Fruit fly (Drosophila melanogaster) whole organism, embryonic: ENCODE data around the gene Snapin.

Source experiments
- Adf1 ChIP-seq: fragments of 200-800 bp; sonication (Bioruptor generic); IDR thresholded peaks from 2 replicates; pipeline ENCODE4 v1.3.6; 2022; ENCODE audit warnings: missing biosample characterization, missing genetic modification characterization
- Atf3 ChIP-seq: fragments of 200-800 bp; sonication (Bioruptor generic); optimal IDR thresholded peaks from 3 replicates; lab custom pipeline; 2016; ENCODE audit warnings: missing biosample characterization, missing genetic modification characterization
- CG10462 ChIP-seq: fragments of 200-800 bp; sonication (Bioruptor generic); optimal IDR thresholded peaks from 2 replicates; lab custom pipeline; 2016; ENCODE audit warnings: missing biosample characterization, missing genetic modification characterization
- CG11456 ChIP-seq: fragments of 200-800 bp; sonication (Bioruptor generic); IDR thresholded peaks from 3 replicates; pipeline ENCODE4 v1.3.6; 2022; ENCODE audit warnings: missing biosample characterization, missing genetic modification characterization
- CG12219 ChIP-seq: fragments of 200-800 bp; sonication (Bioruptor generic); optimal IDR thresholded peaks from 3 replicates; lab custom pipeline; 2018; ENCODE audit warnings: missing biosample characterization, mild to moderate bottlenecking, missing genetic modification characterization
- CG13894 ChIP-seq: fragments of 200-800 bp; sonication (Bioruptor generic); optimal IDR thresholded peaks from 3 replicates; lab custom pipeline; 2018; ENCODE audit warnings: missing biosample characterization, mild to moderate bottlenecking, missing genetic modification characterization, moderate library complexity
- CG17186 ChIP-seq: fragments of 200-800 bp; sonication (Bioruptor generic); optimal IDR thresholded peaks from 3 replicates; lab custom pipeline; 2017; ENCODE audit warnings: missing biosample characterization, missing genetic modification reagents, missing genetic modification characterization
- CG30020 ChIP-seq: fragments of 200-800 bp; optimal IDR thresholded peaks from 2 replicates; lab custom pipeline; 2019; ENCODE audit warnings: missing biosample characterization, mild to moderate bottlenecking, missing genetic modification characterization, moderate library complexity
- CG30403 ChIP-seq: fragments of 200-800 bp; sonication (Bioruptor generic); optimal IDR thresholded peaks from 3 replicates; lab custom pipeline; 2016; ENCODE audit warnings: missing biosample characterization, missing genetic modification characterization
- CG31388 ChIP-seq: fragments of 200-800 bp; sonication (Bioruptor generic); optimal IDR thresholded peaks from 2 replicates; lab custom pipeline; 2016; ENCODE audit warnings: missing biosample characterization, missing genetic modification characterization
- CG33557 ChIP-seq: fragments of 200-800 bp; sonication (Bioruptor generic); optimal IDR thresholded peaks from 2 replicates; lab custom pipeline; 2019; ENCODE audit warnings: missing biosample characterization, mild to moderate bottlenecking, missing genetic modification characterization, moderate library complexity
- CG3726 ChIP-seq: fragments of 200-800 bp; sonication (Bioruptor generic); IDR thresholded peaks from 3 replicates; pipeline ENCODE4, ENCODE4 v1.3.6; 2022; ENCODE audit warnings: missing biosample characterization, missing genetic modification characterization
- CG6175 ChIP-seq: fragments of 200-800 bp; sonication (Bioruptor generic); IDR thresholded peaks from 3 replicates; pipeline ENCODE4 v1.3.6; 2022; ENCODE audit warnings: missing biosample characterization, missing genetic modification characterization
- CG6689 ChIP-seq: fragments of 200-800 bp; sonication (Bioruptor generic); IDR thresholded peaks from 2 replicates; pipeline ENCODE4 v1.3.6; 2022; ENCODE audit warnings: missing biosample characterization, missing genetic modification characterization
- CG7357 ChIP-seq: fragments of 200-800 bp; sonication (Bioruptor generic); IDR thresholded peaks from 3 replicates; pipeline ENCODE4 v1.3.6; 2022; ENCODE audit warnings: missing biosample characterization, missing genetic modification characterization
- CG7928 ChIP-seq: fragments of 200-800 bp; sonication (Bioruptor generic); optimal IDR thresholded peaks from 2 replicates; lab custom pipeline; 2017; ENCODE audit warnings: missing biosample characterization, mild to moderate bottlenecking, missing genetic modification characterization
- CG9437 ChIP-seq: fragments of 200-800 bp; sonication (Bioruptor generic); optimal IDR thresholded peaks from 2 replicates; lab custom pipeline; 2018; ENCODE audit warnings: missing biosample characterization, mild to moderate bottlenecking, missing genetic modification characterization
- CG9797 ChIP-seq: fragments of 200-800 bp; sonication (Bioruptor generic); optimal IDR thresholded peaks from 3 replicates; lab custom pipeline; 2018; ENCODE audit warnings: missing biosample characterization, mild to moderate bottlenecking, missing genetic modification characterization
- Chrac-16 ChIP-seq: fragments of 200-800 bp; sonication (Bioruptor generic); optimal IDR thresholded peaks from 3 replicates; lab custom pipeline; 2016; ENCODE audit warnings: missing biosample characterization, missing genetic modification characterization
- Dref ChIP-seq: fragments of 200-800 bp; sonication (Bioruptor generic); IDR thresholded peaks from 2 replicates; pipeline ENCODE4 v1.3.6; 2022; ENCODE audit warnings: missing biosample characterization, missing genetic modification characterization
- E2f2 ChIP-seq: fragments of 200-800 bp; sonication (Bioruptor generic); IDR thresholded peaks from 2 replicates; pipeline ENCODE4 v1.3.6; 2022; ENCODE audit warnings: missing biosample characterization, missing genetic modification characterization
- ERR ChIP-seq: fragments of 200-800 bp; sonication (Bioruptor generic); optimal IDR thresholded peaks from 2 replicates; lab custom pipeline; 2016; ENCODE audit warnings: missing biosample characterization, missing genetic modification characterization
- Ets65A ChIP-seq: fragments of 200-800 bp; sonication (Bioruptor generic); peaks from one replicate; lab custom pipeline; 2016; ENCODE audit warnings: missing biosample characterization, missing genetic modification characterization
- Fer2 ChIP-seq: fragments of 200-800 bp; sonication (Bioruptor generic); optimal IDR thresholded peaks from 2 replicates; lab custom pipeline; 2018; ENCODE audit warnings: missing biosample characterization, mild to moderate bottlenecking, missing genetic modification characterization, moderate library complexity
- Hmr ChIP-seq: fragments of 200-800 bp; sonication (Bioruptor generic); optimal IDR thresholded peaks from 3 replicates; lab custom pipeline; 2017; ENCODE audit warnings: mild to moderate bottlenecking, missing biosample characterization, missing genetic modification reagents, missing genetic modification characterization
- Hmx ChIP-seq: fragments of 200-800 bp; sonication (Bioruptor generic); optimal IDR thresholded peaks from 2 replicates; lab custom pipeline; 2016; ENCODE audit warnings: missing biosample characterization, missing genetic modification characterization
- NfI ChIP-seq: fragments of 200-800 bp; sonication (Bioruptor generic); optimal IDR thresholded peaks from 3 replicates; lab custom pipeline; 2018; ENCODE audit warnings: missing biosample characterization, mild to moderate bottlenecking, missing genetic modification characterization, moderate library complexity
- Sin3A ChIP-seq: fragments of >200 bp; optimal IDR thresholded peaks from 2 replicates; lab custom pipeline; 2018
- ab ChIP-seq: fragments of 200-800 bp; sonication (Bioruptor generic); optimal IDR thresholded peaks from 2 replicates; lab custom pipeline; 2016; ENCODE audit warnings: missing biosample characterization, missing genetic modification characterization
- bcd ChIP-seq: fragments of 200-800 bp; sonication (Bioruptor generic); optimal IDR thresholded peaks from 2 replicates; lab custom pipeline; 2017; ENCODE audit warnings: missing biosample characterization, mild to moderate bottlenecking, missing genetic modification characterization
- btn ChIP-seq: fragments of 200-800 bp; sonication (Bioruptor generic); optimal IDR thresholded peaks from 2 replicates; lab custom pipeline; 2016; ENCODE audit warnings: missing biosample characterization, missing genetic modification characterization
- ci ChIP-seq: fragments of 200-800 bp; sonication (Bioruptor generic); IDR thresholded peaks from 3 replicates; pipeline ENCODE4 v1.3.6; 2022; ENCODE audit warnings: missing biosample characterization, missing genetic modification characterization
- cwo ChIP-seq: fragments of 200-800 bp; sonication (Bioruptor generic); optimal IDR thresholded peaks from 3 replicates; lab custom pipeline; 2017; ENCODE audit warnings: missing biosample characterization, missing genetic modification characterization, mild to moderate bottlenecking, moderate library complexity, missing genetic modification reagents
- dati ChIP-seq: fragments of 200-800 bp; sonication (Bioruptor generic); IDR thresholded peaks from 2 replicates; pipeline ENCODE4 v1.3.6; 2022; ENCODE audit warnings: missing biosample characterization, missing genetic modification characterization
- ems ChIP-seq: fragments of 200-800 bp; sonication (Bioruptor generic); optimal IDR thresholded peaks from 3 replicates; lab custom pipeline; 2016; ENCODE audit warnings: missing biosample characterization, missing genetic modification characterization
- fd3F ChIP-seq: fragments of 200-800 bp; sonication (Bioruptor generic); optimal IDR thresholded peaks from 2 replicates; lab custom pipeline; 2018; ENCODE audit warnings: missing biosample characterization, mild to moderate bottlenecking, missing genetic modification characterization, moderate library complexity
- grau ChIP-seq: fragments of 200-800 bp; optimal IDR thresholded peaks from 3 replicates; lab custom pipeline; 2019; ENCODE audit warnings: missing biosample characterization, mild to moderate bottlenecking, missing genetic modification characterization, moderate library complexity
- gsb-n ChIP-seq: fragments of 200-800 bp; sonication (Bioruptor generic); optimal IDR thresholded peaks from 3 replicates; lab custom pipeline; 2018; ENCODE audit warnings: missing biosample characterization, mild to moderate bottlenecking, missing genetic modification characterization
- knrl ChIP-seq: fragments of 200-800 bp; sonication (Bioruptor generic); IDR thresholded peaks from 3 replicates; pipeline ENCODE4 v1.3.6; 2022; ENCODE audit warnings: missing biosample characterization, missing genetic modification characterization; ENCODE audit not compliant: partially characterized antibody
- lola ChIP-seq, 3 experiments: fragments of >200 bp in 2 of 3; fragments of 200-800 bp in 1 of 3; sonication (Bioruptor generic) in 1 of 3; optimal IDR thresholded peaks; 2 replicates each; lab custom pipeline; 2017 to 2019; ENCODE audit warnings: missing biosample characterization in 3 of 3, missing genetic modification characterization in 3 of 3, mild to moderate bottlenecking in 1 of 3, moderate library complexity in 1 of 3
- onecut ChIP-seq: fragments of 200-800 bp; sonication (Bioruptor generic); IDR thresholded peaks from 2 replicates; pipeline ENCODE4 v1.3.6; 2022; ENCODE audit warnings: missing biosample characterization, missing genetic modification characterization
- p53 ChIP-seq: fragments of 200-800 bp; sonication (Bioruptor generic); optimal IDR thresholded peaks from 2 replicates; lab custom pipeline; 2016; ENCODE audit warnings: missing biosample characterization, missing genetic modification characterization
- pnt ChIP-seq: fragments of 200-800 bp; sonication (Bioruptor generic); optimal IDR thresholded peaks from 3 replicates; lab custom pipeline; 2016; ENCODE audit warnings: missing biosample characterization, missing genetic modification characterization
- prd ChIP-seq, 3 experiments: fragments of >200 bp in 2 of 3; fragments of 200-800 bp in 1 of 3; sonication (Bioruptor generic) in 1 of 3; optimal IDR thresholded peaks in 2 of 3; IDR thresholded peaks in 1 of 3; 2 replicates in 2 of 3; 3 replicates in 1 of 3; pipeline versions ENCODE4 v1.3.6 to Lab custom; 2017 to 2022; ENCODE audit warnings: missing biosample characterization in 1 of 3, missing genetic modification characterization in 1 of 3
- ranshi ChIP-seq: fragments of 200-800 bp; sonication (Bioruptor generic); IDR thresholded peaks from 2 replicates; pipeline ENCODE4 v1.3.6; 2022; ENCODE audit warnings: missing biosample characterization, missing genetic modification characterization
- repo ChIP-seq: fragments of 200-800 bp; sonication (Bioruptor generic); optimal IDR thresholded peaks from 2 replicates; lab custom pipeline; 2016; ENCODE audit warnings: missing biosample characterization, missing genetic modification characterization
- shn ChIP-seq: fragments of 200-800 bp; sonication (Bioruptor generic); optimal IDR thresholded peaks from 3 replicates; lab custom pipeline; 2016; ENCODE audit warnings: missing biosample characterization, missing genetic modification characterization
- slou ChIP-seq: fragments of 200-800 bp; sonication (Bioruptor generic); optimal IDR thresholded peaks from 3 replicates; lab custom pipeline; 2016; ENCODE audit warnings: missing biosample characterization, missing genetic modification characterization
- trh ChIP-seq: fragments of 200-800 bp; sonication (Bioruptor generic); optimal IDR thresholded peaks from 2 replicates; lab custom pipeline; 2016; ENCODE audit warnings: missing biosample characterization, missing genetic modification characterization
- ttk ChIP-seq: fragments of 200-800 bp; sonication (Bioruptor generic); IDR thresholded peaks from 2 replicates; pipeline ENCODE4 v2.1.2; 2022; ENCODE audit warnings: missing biosample characterization, missing genetic modification characterization
- unc-4 ChIP-seq: fragments of 200-800 bp; sonication (Bioruptor generic); IDR thresholded peaks from 2 replicates; pipeline ENCODE4 v1.3.6; 2022; ENCODE audit warnings: missing biosample characterization, missing genetic modification characterization; ENCODE audit not compliant: partially characterized antibody
- zfh2 ChIP-seq: fragments of 200-800 bp; sonication (Bioruptor generic); optimal IDR thresholded peaks from 2 replicates; lab custom pipeline; 2016; ENCODE audit warnings: missing biosample characterization, missing genetic modification characterization

The Snapin gene

dm6 chr2L:2734215-2734614, 25.3 kb downstream of the Snapin start (continued):
- peak; percentile 41 for TF ChIP-seq CG6689 (GFP tag; lab: Robert Waterston, UW)
- TF ChIP-seq NfI: peak; percentile 49
- peak; percentile 7 for TF ChIP-seq Chrac-16 (GFP tag; lab: Kevin White, UChicago)
- TF ChIP-seq zfh2 (GFP tag; lab: Kevin White, UChicago): peak; percentile 74
- no peak for TF ChIP-seq CG33557 (GFP tag; lab: Kevin White, UChicago)
- TF ChIP-seq Atf3: no peak
- peak; percentile 1 for TF ChIP-seq shn (GFP tag; lab: Kevin White, UChicago)
- TF ChIP-seq Hmx: no peak
- no peak for TF ChIP-seq repo (GFP tag; lab: Kevin White, UChicago)
- TF ChIP-seq Ets65A (GFP tag; lab: Kevin White, UChicago): no peak
- TF ChIP-seq CG30020 (tag; lab: Kevin White, UChicago): no peak
- peak; percentile 45 for TF ChIP-seq fd3F (GFP tag; lab: Kevin White, UChicago)
- no peak for TF ChIP-seq unc-4 (GFP tag; lab: Robert Waterston, UW)
- TF ChIP-seq Adf1 (GFP tag; lab: Robert Waterston, UW): no peak; the same call in 1 of the 2 replicates
- TF ChIP-seq CG12219 (GFP tag; lab: Kevin White, UChicago): no peak
- TF ChIP-seq grau (tag; lab: Kevin White, UChicago): peak; percentile 89
- TF ChIP-seq ranshi (GFP tag; lab: Robert Waterston, UW): peak; percentile 62; the same call in 1 of the 2 replicates
- TF ChIP-seq CG3726 (GFP tag; lab: Robert Waterston, UW): no peak
- TF ChIP-seq CG30403 (GFP tag; lab: Kevin White, UChicago): peak; percentile 58
- peak; percentile 54 for TF ChIP-seq cwo
- no peak for TF ChIP-seq CG6175
- peak; percentile 28; the same call in 1 of the 2 replicates for TF ChIP-seq E2f2 (GFP tag; lab: Robert Waterston, UW)
- TF ChIP-seq CG9437 (GFP tag; lab: Kevin White, UChicago): no peak
- TF ChIP-seq bcd (GFP tag; lab: Kevin White, UChicago): peak; percentile 68
- no peak for TF ChIP-seq CG10462
- no peak for TF ChIP-seq gsb-n (tag; lab: Kevin White, UChicago)
- TF ChIP-seq trh: no peak
- no peak for TF ChIP-seq knrl (GFP tag; lab: Robert Waterston, UW)
- TF ChIP-seq CG9797: no peak
- no peak for TF ChIP-seq CG17186 (GFP tag; lab: Kevin White, UChicago)
- no peak for TF ChIP-seq Dref (GFP tag; lab: Robert Waterston, UW)
- TF ChIP-seq ttk (GFP tag; lab: Robert Waterston, UW): no peak
- no peak for TF ChIP-seq btn
- no peak for TF ChIP-seq dati (GFP tag; lab: Robert Waterston, UW)
- no peak for TF ChIP-seq ems (GFP tag; lab: Kevin White, UChicago)
- no peak for TF ChIP-seq Fer2 (tag; lab: Kevin White, UChicago)
- TF ChIP-seq Sin3A (lab: Kevin White, UChicago): no peak
- TF ChIP-seq CG11456 (GFP tag; lab: Robert Waterston, UW): no peak
- no peak for TF ChIP-seq lola (GFP tag; optimal IDR thresholded peaks at IDR 0.05; lab: Kevin White, UChicago)
- TF ChIP-seq slou (GFP tag; lab: Kevin White, UChicago): peak; percentile 18
- TF ChIP-seq CG31388 (GFP tag; lab: Kevin White, UChicago): no peak
- no peak for TF ChIP-seq pnt (GFP tag; lab: Kevin White, UChicago)
- TF ChIP-seq ERR (GFP tag; lab: Kevin White, UChicago): no peak
- TF ChIP-seq prd (optimal IDR thresholded peaks at IDR 0.05; lab: Kevin White, UChicago): no peak
- peak; percentile 22; the same call in 1 of the 3 replicates for TF ChIP-seq prd (GFP tag; IDR thresholded peaks at IDR 0.05; lab: Robert Waterston, UW)
- no peak for TF ChIP-seq ci
- TF ChIP-seq CG7357: peak; percentile 30; the same call in 1 of the 3 replicates
- no peak for TF ChIP-seq ab (GFP tag; lab: Kevin White, UChicago)
- TF ChIP-seq onecut (GFP tag; lab: Robert Waterston, UW): no peak
- peak; percentile 67 for TF ChIP-seq Hmr (GFP tag; lab: Kevin White, UChicago)
- no peak for TF ChIP-seq p53 (GFP tag; lab: Kevin White, UChicago)
- TF ChIP-seq CG13894 (tag; lab: Kevin White, UChicago): no peak
- peak; percentile 37 for TF ChIP-seq CG7928
